Fruit fly (Drosophila melanogaster) whole organism, adult: ENCODE data around the gene CG7120.

ENCODE experiments used
- CG11617 ChIP-seq: fragments of 200-800 bp; sonication (Bioruptor generic); optimal IDR thresholded peaks from 2 replicates; lab custom pipeline; 2017; ENCODE audit warnings: mild to moderate bottlenecking, missing biosample characterization, missing genetic modification reagents, missing genetic modification characterization
- CG7045 ChIP-seq: fragments of 200-800 bp; sonication (Bioruptor generic); optimal IDR thresholded peaks from 2 replicates; lab custom pipeline; 2017; ENCODE audit warnings: missing biosample characterization, mild to moderate bottlenecking, missing genetic modification characterization
- Crg-1 ChIP-seq: fragments of 200-800 bp; sonication (Bioruptor generic); optimal IDR thresholded peaks from 2 replicates; lab custom pipeline; 2016; ENCODE audit warnings: missing biosample characterization, missing genetic modification characterization
- Hr96 ChIP-seq: fragments of 200-800 bp; sonication (Bioruptor generic); optimal IDR thresholded peaks from 2 replicates; lab custom pipeline; 2016; ENCODE audit warnings: missing biosample characterization, missing genetic modification characterization
- cic ChIP-seq: fragments of 200-800 bp; sonication (Bioruptor generic); optimal IDR thresholded peaks from 2 replicates; lab custom pipeline; 2017; ENCODE audit warnings: missing biosample characterization, mild to moderate bottlenecking, missing genetic modification characterization, moderate library complexity
- cnc ChIP-seq, 2 experiments: fragments of >200 bp; optimal IDR thresholded peaks; 2 replicates each; lab custom pipeline; 2017
- pad ChIP-seq: fragments of 200-800 bp; sonication (Bioruptor generic); optimal IDR thresholded peaks from 3 replicates; lab custom pipeline; 2017; ENCODE audit warnings: missing biosample characterization, missing genetic modification characterization, mild to moderate bottlenecking, moderate library complexity, missing genetic modification reagents
- toe ChIP-seq: fragments of 200-800 bp; sonication (Bioruptor generic); optimal IDR thresholded peaks from 2 replicates; lab custom pipeline; 2016; ENCODE audit warnings: missing biosample characterization, missing genetic modification characterization

dm6 chr3L:8441745-8442575 lies 46.2 kb downstream of the CG7120 start, which contains the start of gene Unr:
- TF ChIP-seq Crg-1 (GFP tag; lab: Kevin White, UChicago) (peak; percentile 91), cnc (optimal IDR thresholded peaks at IDR 0.05; lab: Kevin White, UChicago) (no peak), cic (GFP tag; lab: Kevin White, UChicago) (peak; percentile 96), pad (GFP tag; lab: Kevin White, UChicago) (peak; percentile 73), toe (GFP tag; lab: Kevin White, UChicago) (no peak), CG11617 (GFP tag; lab: Kevin White, UChicago) (peak; percentile 79), Hr96 (GFP tag; lab: Kevin White, UChicago) (no peak), CG7045 (GFP tag; lab: Kevin White, UChicago) (peak; percentile 61)
